Fruit fly (Drosophila melanogaster) whole organism, prepupa: ENCODE results near the gene Dhfr.

Experiments used
- CG11294 ChIP-seq: fragments of 200-800 bp; sonication (Bioruptor generic); IDR thresholded peaks from 2 replicates; pipeline ENCODE4 v1.3.6; 2022; ENCODE audit warnings: missing biosample characterization, missing genetic modification characterization
- CG15336 ChIP-seq: fragments of 200-800 bp; sonication (Bioruptor generic); IDR thresholded peaks from 2 replicates; pipeline ENCODE4 v1.3.6; 2022; ENCODE audit warnings: missing biosample characterization, missing genetic modification characterization
- CG4318 ChIP-seq: fragments of 200-800 bp; sonication (Bioruptor generic); optimal IDR thresholded peaks from 3 replicates; lab custom pipeline; 2017; ENCODE audit warnings: missing biosample characterization, mild to moderate bottlenecking, missing genetic modification characterization
- CG6808 ChIP-seq: fragments of 200-800 bp; sonication (Bioruptor generic); optimal IDR thresholded peaks from 3 replicates; lab custom pipeline; 2017; ENCODE audit warnings: missing biosample characterization, missing genetic modification characterization, mild to moderate bottlenecking, moderate library complexity, missing genetic modification reagents
- CG6854 ChIP-seq: fragments of 200-800 bp; sonication (Bioruptor generic); optimal IDR thresholded peaks from 2 replicates; lab custom pipeline; 2017; ENCODE audit warnings: missing biosample characterization, mild to moderate bottlenecking, missing genetic modification characterization
- Eip75B ChIP-seq: fragments of 200-800 bp; sonication (Bioruptor generic); optimal IDR thresholded peaks from 3 replicates; lab custom pipeline; 2016; ENCODE audit warnings: missing biosample characterization, missing genetic modification characterization
- Lpt ChIP-seq: fragments of 200-800 bp; sonication (Bioruptor generic); optimal IDR thresholded peaks from 3 replicates; lab custom pipeline; 2016; ENCODE audit warnings: missing biosample characterization, missing genetic modification characterization
- Sox102F ChIP-seq: fragments of 200-800 bp; sonication (Bioruptor generic); optimal IDR thresholded peaks from 2 replicates; lab custom pipeline; 2016; ENCODE audit warnings: missing biosample characterization, mild to moderate bottlenecking, missing genetic modification characterization
- dac ChIP-seq: fragments of 200-800 bp; sonication (Bioruptor generic); optimal IDR thresholded peaks from 2 replicates; lab custom pipeline; 2017; ENCODE audit warnings: missing biosample characterization, mild to moderate bottlenecking, missing genetic modification characterization

dm6 chr3R:16436374-16437037 is 44.5 kb upstream of the Dhfr start, which contains the start of gene mRpS33:
- TF ChIP-seq Eip75B (no peak), Sox102F (GFP tag; lab: Kevin White, UChicago) (no peak), CG15336 (no peak), CG4318 (GFP tag; lab: Kevin White, UChicago) (no peak), CG11294 (GFP tag; lab: Robert Waterston, UW) (no peak), dac (GFP tag; lab: Kevin White, UChicago) (no peak), CG6808 (GFP tag; lab: Kevin White, UChicago) (no peak), CG6854 (GFP tag; lab: Kevin White, UChicago) (no peak), Lpt (no peak)
